Worm (Caenorhabditis elegans) whole organism, L3 larva: ENCODE data around the gene ZC239.15.

ENCODE experiments used
- R02D3.7 ChIP-seq: fragments of 150-350 bp; optimal IDR thresholded peaks from 2 replicates; lab custom pipeline; 2014; ENCODE audit warnings: missing biosample characterization, missing genetic modification characterization
- ama-1 ChIP-seq: fragments of 150-350 bp; optimal IDR thresholded peaks from 2 replicates; lab custom pipeline; 2018
- ceh-16 ChIP-seq: sonication (generic microtip); optimal IDR thresholded peaks from 2 replicates; lab custom pipeline; 2017; ENCODE audit warnings: missing biosample characterization, missing genetic modification characterization
- ceh-28 ChIP-seq: fragments of 150-350 bp; optimal IDR thresholded peaks from 2 replicates; lab custom pipeline; 2014; ENCODE audit warnings: missing biosample characterization, missing genetic modification reagents, missing genetic modification characterization
- ceh-9 ChIP-seq: sonication (generic microtip); optimal IDR thresholded peaks from 2 replicates; lab custom pipeline; 2018; ENCODE audit warnings: missing biosample characterization, missing genetic modification characterization
- daf-12 ChIP-seq: fragments of 150-350 bp; optimal IDR thresholded peaks from 2 replicates; lab custom pipeline; 2014; ENCODE audit warnings: missing biosample characterization, missing genetic modification reagents, missing genetic modification characterization
- egl-27 ChIP-seq: sonication (generic microtip); optimal IDR thresholded peaks from 4 replicates; lab custom pipeline; 2017; ENCODE audit warnings: missing biosample characterization, missing genetic modification reagents, missing genetic modification characterization
- egl-5 ChIP-seq: fragments of 150-350 bp; optimal IDR thresholded peaks from 2 replicates; lab custom pipeline; 2017; ENCODE audit warnings: missing biosample characterization, missing genetic modification reagents, missing genetic modification characterization, inconsistent platforms
- elt-1 ChIP-seq: fragments of 150-350 bp; optimal IDR thresholded peaks from 2 replicates; lab custom pipeline; 2014; ENCODE audit warnings: missing biosample characterization, missing genetic modification characterization
- elt-2 ChIP-seq: sonication (generic microtip); optimal IDR thresholded peaks from 2 replicates; lab custom pipeline; 2016; ENCODE audit warnings: missing genetic modification reagents, mild to moderate bottlenecking, missing genetic modification characterization, missing compliant biosample characterization
- elt-3 ChIP-seq, 3 experiments: fragments of 150-350 bp in 1 of 3; sonication (generic microtip) in 2 of 3; optimal IDR thresholded peaks; 2 replicates in 2 of 3; 4 replicates in 1 of 3; lab custom pipeline; 2014 to 2017; ENCODE audit warnings: missing biosample characterization in 3 of 3, missing genetic modification characterization in 3 of 3
- eor-1 ChIP-seq, 2 experiments: fragments of 150-350 bp; optimal IDR thresholded peaks; 2 replicates each; lab custom pipeline; 2014 to 2018; ENCODE audit warnings: missing biosample characterization in 2 of 2, missing genetic modification characterization in 2 of 2
- fkh-10 ChIP-seq: sonication (generic microtip); optimal IDR thresholded peaks from 2 replicates; lab custom pipeline; 2017; ENCODE audit warnings: missing biosample characterization, missing genetic modification reagents, missing genetic modification characterization
- fos-1 ChIP-seq: fragments of 150-350 bp; optimal IDR thresholded peaks from 2 replicates; lab custom pipeline; 2014; ENCODE audit warnings: missing biosample characterization, missing genetic modification characterization
- hmg-11 ChIP-seq: sonication (generic microtip); optimal IDR thresholded peaks from 2 replicates; lab custom pipeline; 2016; ENCODE audit warnings: missing genetic modification characterization, missing compliant biosample characterization
- lin-15B ChIP-seq: fragments of 150-350 bp; optimal IDR thresholded peaks from 2 replicates; lab custom pipeline; 2014; ENCODE audit warnings: missing biosample characterization, missing genetic modification characterization
- lin-39 ChIP-seq: fragments of 150-350 bp; optimal IDR thresholded peaks from 2 replicates; lab custom pipeline; 2018; ENCODE audit warnings: missing biosample characterization, missing genetic modification reagents, missing genetic modification characterization
- lsy-12 ChIP-seq: sonication (generic microtip); optimal IDR thresholded peaks from 2 replicates; lab custom pipeline; 2016; ENCODE audit warnings: mild to moderate bottlenecking, missing genetic modification characterization, missing compliant biosample characterization
- mdl-1 ChIP-seq: fragments of 150-350 bp; optimal IDR thresholded peaks from 2 replicates; lab custom pipeline; 2014; ENCODE audit warnings: missing biosample characterization, missing genetic modification characterization
- mml-1 ChIP-seq: fragments of 150-350 bp; sonication (generic microtip); optimal IDR thresholded peaks from 3 replicates; lab custom pipeline; 2014; ENCODE audit warnings: missing biosample characterization, missing genetic modification characterization
- nfya-1 ChIP-seq: sonication (generic microtip); optimal IDR thresholded peaks from 2 replicates; lab custom pipeline; 2017; ENCODE audit warnings: missing genetic modification characterization, mild to moderate bottlenecking, missing compliant biosample characterization, antibody characterized with exemption, moderate library complexity; ENCODE audit not compliant: insufficient read depth
- nhr-12 ChIP-seq: fragments of 150-350 bp; optimal IDR thresholded peaks from 2 replicates; lab custom pipeline; 2014; ENCODE audit warnings: missing biosample characterization, missing genetic modification characterization
- nhr-23 ChIP-seq: fragments of 150-350 bp; optimal IDR thresholded peaks from 2 replicates; lab custom pipeline; 2014; ENCODE audit warnings: missing biosample characterization, missing genetic modification reagents, missing genetic modification characterization
- nhr-237 ChIP-seq: fragments of 150-350 bp; optimal IDR thresholded peaks from 2 replicates; lab custom pipeline; 2014; ENCODE audit warnings: missing biosample characterization, missing genetic modification characterization
- nhr-25 ChIP-seq: sonication (generic microtip); optimal IDR thresholded peaks from 2 replicates; lab custom pipeline; 2017; ENCODE audit warnings: missing biosample characterization, missing genetic modification characterization
- nhr-67 ChIP-seq: fragments of 150-350 bp; optimal IDR thresholded peaks from 2 replicates; lab custom pipeline; 2014; ENCODE audit warnings: missing biosample characterization, missing genetic modification characterization
- nhr-76 ChIP-seq: fragments of 150-350 bp; sonication (generic microtip); optimal IDR thresholded peaks from 5 replicates; lab custom pipeline; 2014; ENCODE audit warnings: missing biosample characterization, missing genetic modification characterization
- pha-4 ChIP-seq: fragments of 150-350 bp; optimal IDR thresholded peaks from 2 replicates; lab custom pipeline; 2014; ENCODE audit warnings: missing biosample characterization, missing genetic modification reagents, missing genetic modification characterization
- pqm-1 ChIP-seq: fragments of 150-350 bp; optimal IDR thresholded peaks from 2 replicates; lab custom pipeline; 2017; ENCODE audit warnings: missing biosample characterization, missing genetic modification characterization, inconsistent platforms
- tbx-2 ChIP-seq: sonication (generic microtip); optimal IDR thresholded peaks from 2 replicates; lab custom pipeline; 2016; ENCODE audit warnings: mild to moderate bottlenecking, missing genetic modification characterization, missing compliant biosample characterization
- unc-62 ChIP-seq: fragments of 150-350 bp; sonication (generic microtip); optimal IDR thresholded peaks from 4 replicates; lab custom pipeline; 2014; ENCODE audit warnings: missing biosample characterization, missing genetic modification reagents, missing genetic modification characterization
- zag-1 ChIP-seq: fragments of 150-350 bp; optimal IDR thresholded peaks from 2 replicates; lab custom pipeline; 2014; ENCODE audit warnings: missing biosample characterization, missing genetic modification characterization
- ztf-11 ChIP-seq: fragments of 150-350 bp; optimal IDR thresholded peaks from 2 replicates; lab custom pipeline; 2014; ENCODE audit warnings: missing biosample characterization, missing genetic modification characterization
- ztf-4 ChIP-seq: fragments of 150-350 bp; optimal IDR thresholded peaks from 2 replicates; lab custom pipeline; 2014; ENCODE audit warnings: missing biosample characterization, missing genetic modification characterization

Gene ZC239.15

ce11 chrII:3230422-3230821, 5.9 kb upstream of the ZC239.15 start, which contains the start of gene srh-297:
TSS of gene srh-297 (minus strand) at chrII:3230522.
- TF ChIP-seq mdl-1 (no peak), lsy-12 (tag; lab: Kevin White, UChicago) (no peak), pha-4 (tag; lab: Kevin White, UChicago) (no peak), R02D3.7 (tag; lab: Kevin White, UChicago) (no peak), lin-15B (tag; lab: Kevin White, UChicago) (no peak), egl-27 (tag; lab: Kevin White, UChicago) (no peak), ceh-16 (tag; lab: Kevin White, UChicago) (no peak), tbx-2 (no peak), elt-1 (no peak), nhr-237 (tag; lab: Kevin White, UChicago) (no peak), ztf-4 (tag; lab: Kevin White, UChicago) (no peak), ceh-9 (tag; lab: Kevin White, UChicago) (no peak)
- TF ChIP-seq, all 47 proteins: peak for 0

ce11 chrII:3225780-3226179, 1.2 kb upstream of the ZC239.15 start, which contains the start of gene ZC239.17:
TSS of gene ZC239.17 (minus strand) at chrII:3225880.
- TF ChIP-seq ztf-11 (no peak), eor-1 (tag; optimal IDR thresholded peaks at IDR 0.05; lab: Kevin White, UChicago) (no peak), nhr-67 (tag; lab: Kevin White, UChicago) (no peak), fkh-10 (GFP tag; lab: Kevin White, UChicago) (no peak), unc-62 (GFP tag; lab: Kevin White, UChicago) (no peak), ceh-28 (tag; lab: Kevin White, UChicago) (no peak), mdl-1 (no peak), ama-1 (lab: Kevin White, UChicago) (no peak), lsy-12 (tag; lab: Kevin White, UChicago) (no peak), lin-39 (tag; lab: Kevin White, UChicago) (no peak), fos-1 (no peak), ceh-16 (tag; lab: Kevin White, UChicago) (no peak)

ce11 chrII:3225200-3225599, 669 bp upstream of the ZC239.15 start, which contains the start of gene ZC239.16:
TSS of gene ZC239.16 (minus strand) at chrII:3225319.
- TF ChIP-seq pqm-1 (tag; lab: Kevin White, UChicago) (peak; percentile 55), nfya-1 (tag; lab: Kevin White, UChicago) (no peak), elt-2 (tag; lab: Kevin White, UChicago) (peak; percentile 73), nhr-12 (tag; lab: Kevin White, UChicago) (no peak), nhr-67 (tag; lab: Kevin White, UChicago) (no peak), zag-1 (no peak), pha-4 (tag; lab: Kevin White, UChicago) (peak; percentile 35)

ce11 chrII:3222686-3223085, 1.8 kb downstream of the ZC239.15 start, which contains the start of gene ZC239.13:
TSS of gene ZC239.13 (minus strand) at chrII:3222839.
- no peak for TF ChIP-seq ceh-16 (tag; lab: Kevin White, UChicago)
- no peak for TF ChIP-seq nhr-23 (tag; lab: Kevin White, UChicago)
- TF ChIP-seq lsy-12 (tag; lab: Kevin White, UChicago): no peak
- no peak for TF ChIP-seq lin-39 (tag; lab: Kevin White, UChicago)
- peak; percentile 39 for TF ChIP-seq elt-2 (tag; lab: Kevin White, UChicago)
- TF ChIP-seq ztf-4 (tag; lab: Kevin White, UChicago): no peak
- no peak for TF ChIP-seq nhr-76 (tag; lab: Kevin White, UChicago)
- no peak for TF ChIP-seq egl-5 (tag; lab: Kevin White, UChicago)

ce11 chrII:3221730-3222129, 2.8 kb downstream of the ZC239.15 start, which contains the start of gene ZC239.14:
TSS of gene ZC239.14 (minus strand) at chrII:3222034.
- TF ChIP-seq daf-12 (tag; lab: Kevin White, UChicago) (no peak), nhr-25 (tag; lab: Kevin White, UChicago) (no peak), hmg-11 (no peak), nhr-23 (tag; lab: Kevin White, UChicago) (no peak), elt-3 (tag; optimal IDR thresholded peaks at IDR 0.05; lab: Kevin White, UChicago) (no peak), tbx-2 (no peak), ceh-28 (tag; lab: Kevin White, UChicago) (no peak), fkh-10 (GFP tag; lab: Kevin White, UChicago) (no peak), mml-1 (tag; lab: Kevin White, UChicago) (no peak), zag-1 (no peak), unc-62 (GFP tag; lab: Kevin White, UChicago) (no peak)
